Fruit fly (Drosophila melanogaster): ENCODE results near the gene Ilk.

dm6 chr3L:21224274-21224673, 7.6 kb downstream of the Ilk start:
- no peak for TF ChIP-seq usp (GFP tag; optimal IDR thresholded peaks at IDR 0.05)
- TF ChIP-seq CG8478 (optimal IDR thresholded peaks at IDR 0.05) = no peak

All from whole organism.